Worm (Caenorhabditis elegans) whole organism, L4 larva: ENCODE measurements around the gene C17C3.3.
A peak's percentile ranks its signal among the peaks of the same experiment; 100 is the strongest.

ENCODE experiments used
- D1046.2 ChIP-seq: fragments of 200-800 bp; sonication (Bioruptor generic); IDR thresholded peaks from 2 replicates; pipeline ENCODE4 v1.3.6; 2022; ENCODE audit warnings: missing genetic modification characterization, missing compliant biosample characterization
- R02D3.7 ChIP-seq: fragments of 150-350 bp; sonication (generic microtip); optimal IDR thresholded peaks from 3 replicates; lab custom pipeline; 2014; ENCODE audit warnings: missing biosample characterization, missing genetic modification characterization
- T20F7.1 ChIP-seq: fragments of 200-800 bp; sonication (Bioruptor generic); optimal IDR thresholded peaks from 2 replicates; lab custom pipeline; 2018; ENCODE audit warnings: mild to moderate bottlenecking, missing genetic modification characterization, missing compliant biosample characterization
- Y48G9A.11 ChIP-seq: fragments of 200-800 bp; sonication (Bioruptor generic); IDR thresholded peaks from 2 replicates; pipeline ENCODE4 v1.3.6; 2022; ENCODE audit warnings: missing genetic modification reagents, missing genetic modification characterization, missing compliant biosample characterization
- Y5F2A.4 ChIP-seq: fragments of 200-800 bp; sonication (Bioruptor generic); optimal IDR thresholded peaks from 2 replicates; lab custom pipeline; 2018; ENCODE audit warnings: mild to moderate bottlenecking, missing genetic modification characterization, missing compliant biosample characterization
- Y75B8A.6 ChIP-seq: fragments of 200-800 bp; sonication (Bioruptor generic); IDR thresholded peaks from 2 replicates; pipeline ENCODE4 v1.3.6; 2022; ENCODE audit warnings: missing genetic modification reagents, missing genetic modification characterization, missing compliant biosample characterization
- ZK546.5 ChIP-seq, 2 experiments: sonication (generic microtip); optimal IDR thresholded peaks; 2 replicates each; lab custom pipeline; 2017; ENCODE audit warnings: missing biosample characterization in 2 of 2, missing genetic modification characterization in 2 of 2
- aha-1 ChIP-seq: fragments of 150-350 bp; peaks from one replicate; lab custom pipeline; 2014; ENCODE audit warnings: missing biosample characterization, missing genetic modification characterization
- arid-1 ChIP-seq: fragments of 200-800 bp; sonication (Bioruptor generic); conservative IDR thresholded peaks from 2 replicates; pipeline ENCODE4 v1.3.6; 2022; ENCODE audit warnings: missing genetic modification reagents, missing genetic modification characterization, missing compliant biosample characterization
- ceh-82 ChIP-seq: sonication (generic microtip); optimal IDR thresholded peaks from 2 replicates; lab custom pipeline; 2017; ENCODE audit warnings: missing biosample characterization, missing genetic modification characterization
- ces-1 ChIP-seq: fragments of 150-350 bp; sonication (generic microtip); optimal IDR thresholded peaks from 4 replicates; lab custom pipeline; 2014; ENCODE audit warnings: missing biosample characterization, missing genetic modification reagents, missing genetic modification characterization
- cey-2 ChIP-seq: sonication (generic microtip); optimal IDR thresholded peaks from 3 replicates; lab custom pipeline; 2017; ENCODE audit warnings: missing genetic modification characterization, mild to moderate bottlenecking, missing compliant biosample characterization, antibody characterized with exemption, borderline replicate concordance; ENCODE audit not compliant: insufficient read depth
- ctbp-1 ChIP-seq: fragments of 200-800 bp; sonication (Bioruptor generic); IDR thresholded peaks from 2 replicates; pipeline ENCODE4 v1.3.6; 2022; ENCODE audit warnings: missing genetic modification reagents, missing genetic modification characterization, missing compliant biosample characterization
- daf-16 ChIP-seq, 3 experiments: sonication (generic microtip); optimal IDR thresholded peaks; 2 replicates each; lab custom pipeline; 2016 to 2017; ENCODE audit warnings: missing genetic modification characterization in 3 of 3, missing genetic modification reagents in 3 of 3, mild to moderate bottlenecking in 2 of 3, missing compliant biosample characterization in 2 of 3, missing biosample characterization in 1 of 3, moderate library complexity in 1 of 3
- daf-19 ChIP-seq: fragments of 200-800 bp; sonication (Bioruptor generic); conservative IDR thresholded peaks from 2 replicates; pipeline ENCODE4 v1.3.6; 2022; ENCODE audit warnings: missing genetic modification characterization, missing compliant biosample characterization
- dmd-6 ChIP-seq: fragments of 200-800 bp; sonication (Bioruptor generic); IDR thresholded peaks from 2 replicates; pipeline ENCODE4 v1.3.6; 2022; ENCODE audit warnings: missing genetic modification reagents, missing genetic modification characterization, missing compliant biosample characterization
- dmd-9 ChIP-seq: fragments of 200-800 bp; sonication (Bioruptor generic); IDR thresholded peaks from 2 replicates; pipeline ENCODE4 v1.3.6; 2022; ENCODE audit warnings: missing genetic modification reagents, missing genetic modification characterization, missing compliant biosample characterization
- duxl-1 ChIP-seq: sonication (generic microtip); optimal IDR thresholded peaks from 2 replicates; lab custom pipeline; 2016; ENCODE audit warnings: mild to moderate bottlenecking, missing genetic modification characterization, moderate library complexity, missing compliant biosample characterization; ENCODE audit not compliant: poor library complexity
- dve-1 ChIP-seq: sonication (generic microtip); optimal IDR thresholded peaks from 2 replicates; lab custom pipeline; 2017; ENCODE audit warnings: antibody characterized with exemption, mild to moderate bottlenecking, missing genetic modification characterization, missing compliant biosample characterization; ENCODE audit not compliant: insufficient read depth
- egl-43 ChIP-seq: fragments of 200-800 bp; sonication (Bioruptor generic); IDR thresholded peaks from 2 replicates; pipeline ENCODE4 v1.3.6; 2022; ENCODE audit warnings: missing genetic modification reagents, missing genetic modification characterization, missing compliant biosample characterization
- fkh-10 ChIP-seq: fragments of 150-350 bp; optimal IDR thresholded peaks from 2 replicates; lab custom pipeline; 2014; ENCODE audit warnings: missing biosample characterization, missing genetic modification reagents, missing genetic modification characterization
- hif-1 ChIP-seq, 2 experiments: sonication (generic microtip); optimal IDR thresholded peaks; 2 replicates each; lab custom pipeline; 2016 to 2017; ENCODE audit warnings: missing compliant biosample characterization in 2 of 2, missing genetic modification characterization in 2 of 2, missing genetic modification reagents in 2 of 2, missing genotype in 2 of 2, mild to moderate bottlenecking in 1 of 2
- hlh-30 ChIP-seq: sonication (generic microtip); optimal IDR thresholded peaks from 2 replicates; lab custom pipeline; 2017; ENCODE audit warnings: antibody characterized with exemption, mild to moderate bottlenecking, missing genetic modification characterization, missing compliant biosample characterization; ENCODE audit not compliant: insufficient read depth
- hmg-1.1 ChIP-seq: fragments of 200-800 bp; sonication (Bioruptor generic); IDR thresholded peaks from 2 replicates; pipeline ENCODE4 v1.3.6; 2022; ENCODE audit warnings: missing genetic modification reagents, missing genetic modification characterization, missing compliant biosample characterization
- jun-1 ChIP-seq: fragments of 150-350 bp; optimal IDR thresholded peaks from 2 replicates; lab custom pipeline; 2014; ENCODE audit warnings: missing biosample characterization, missing genetic modification reagents, missing genetic modification characterization
- lim-7 ChIP-seq: fragments of 200-800 bp; sonication (Bioruptor generic); IDR thresholded peaks from 2 replicates; pipeline ENCODE4 v1.3.6; 2022; ENCODE audit warnings: missing genetic modification characterization, missing compliant biosample characterization
- lin-13 ChIP-seq: fragments of 150-350 bp; optimal IDR thresholded peaks from 2 replicates; lab custom pipeline; 2014; ENCODE audit warnings: missing biosample characterization, missing genetic modification reagents, missing genetic modification characterization
- lin-29 ChIP-seq: fragments of 200-800 bp; sonication (Bioruptor generic); IDR thresholded peaks from 2 replicates; pipeline ENCODE4 v1.3.6; 2022; ENCODE audit warnings: missing genetic modification reagents, missing genetic modification characterization, missing compliant biosample characterization
- lin-38 ChIP-seq: fragments of 200-800 bp; sonication (Bioruptor generic); IDR thresholded peaks from 2 replicates; pipeline ENCODE4 v1.3.6; 2022; ENCODE audit warnings: missing genetic modification reagents, missing genetic modification characterization, missing compliant biosample characterization
- mep-1 ChIP-seq: fragments of 150-350 bp; sonication (generic microtip); optimal IDR thresholded peaks from 3 replicates; lab custom pipeline; 2014; ENCODE audit warnings: missing biosample characterization, missing genetic modification characterization
- mes-2 ChIP-seq: sonication (generic microtip); optimal IDR thresholded peaks from 2 replicates; lab custom pipeline; 2016; ENCODE audit warnings: missing genotype, mild to moderate bottlenecking, missing genetic modification characterization, missing compliant biosample characterization; ENCODE audit not compliant: poor library complexity, severe bottlenecking
- mxl-3 ChIP-seq: fragments of 200-800 bp; sonication (Bioruptor generic); optimal IDR thresholded peaks from 2 replicates; lab custom pipeline; 2018; ENCODE audit warnings: mild to moderate bottlenecking, missing genetic modification characterization, missing compliant biosample characterization
- nhr-102 ChIP-seq: sonication (generic microtip); optimal IDR thresholded peaks from 2 replicates; lab custom pipeline; 2016; ENCODE audit warnings: mild to moderate bottlenecking, missing genetic modification characterization, moderate library complexity, missing compliant biosample characterization
- nhr-111 ChIP-seq: fragments of 200-800 bp; sonication (Bioruptor generic); optimal IDR thresholded peaks from 2 replicates; lab custom pipeline; 2018; ENCODE audit warnings: mild to moderate bottlenecking, missing genetic modification characterization, missing compliant biosample characterization
- nhr-237 ChIP-seq: sonication (generic microtip); optimal IDR thresholded peaks from 2 replicates; lab custom pipeline; 2017; ENCODE audit warnings: missing biosample characterization, missing genetic modification characterization
- nhr-28 ChIP-seq: fragments of 150-350 bp; optimal IDR thresholded peaks from 2 replicates; lab custom pipeline; 2014; ENCODE audit warnings: missing biosample characterization, missing genetic modification characterization
- nhr-42 ChIP-seq: fragments of 200-800 bp; sonication (Bioruptor generic); IDR thresholded peaks from 2 replicates; pipeline ENCODE4 v1.3.6; 2022; ENCODE audit warnings: missing genetic modification characterization, missing compliant biosample characterization
- nhr-48 ChIP-seq: sonication (generic microtip); optimal IDR thresholded peaks from 2 replicates; lab custom pipeline; 2016; ENCODE audit warnings: mild to moderate bottlenecking, missing genetic modification characterization, missing compliant biosample characterization
- php-3 ChIP-seq: fragments of 200-800 bp; sonication (Bioruptor generic); IDR thresholded peaks from 2 replicates; pipeline ENCODE4 v1.3.6; 2022; ENCODE audit warnings: missing genetic modification reagents, missing genetic modification characterization, missing compliant biosample characterization
- saeg-2 ChIP-seq: fragments of 200-800 bp; sonication (Bioruptor generic); IDR thresholded peaks from 2 replicates; pipeline ENCODE4 v1.3.6; 2022; ENCODE audit warnings: missing genetic modification reagents, missing genetic modification characterization, missing compliant biosample characterization
- skn-1 ChIP-seq: fragments of 150-350 bp; optimal IDR thresholded peaks from 2 replicates; lab custom pipeline; 2014; ENCODE audit warnings: missing biosample characterization, missing genetic modification characterization
- spr-1 ChIP-seq: sonication (generic microtip); optimal IDR thresholded peaks from 2 replicates; lab custom pipeline; 2016; ENCODE audit warnings: mild to moderate bottlenecking, missing genetic modification characterization, missing compliant biosample characterization
- spr-3 ChIP-seq: fragments of 200-800 bp; sonication (Bioruptor generic); optimal IDR thresholded peaks from 2 replicates; lab custom pipeline; 2018; ENCODE audit warnings: mild to moderate bottlenecking, missing genetic modification characterization, missing compliant biosample characterization
- tra-1 ChIP-seq: fragments of 200-800 bp; sonication (Bioruptor generic); IDR thresholded peaks from 2 replicates; pipeline ENCODE4 v1.3.6; 2022; ENCODE audit warnings: missing genetic modification reagents, missing genetic modification characterization, missing compliant biosample characterization
- vab-7 ChIP-seq: fragments of 200-800 bp; sonication (Bioruptor generic); IDR thresholded peaks from 2 replicates; pipeline ENCODE4 v1.3.6; 2022; ENCODE audit warnings: missing genetic modification reagents, missing genetic modification characterization, missing compliant biosample characterization
- zag-1 ChIP-seq: fragments of 150-350 bp; optimal IDR thresholded peaks from 2 replicates; lab custom pipeline; 2014; ENCODE audit warnings: missing biosample characterization, missing genetic modification characterization
- zip-11 ChIP-seq: fragments of 200-800 bp; sonication (Bioruptor generic); IDR thresholded peaks from 2 replicates; pipeline ENCODE4 v1.3.6; 2022; ENCODE audit warnings: missing genetic modification characterization, missing compliant biosample characterization
- zip-2 ChIP-seq: fragments of 150-350 bp; optimal IDR thresholded peaks from 2 replicates; lab custom pipeline; 2014; ENCODE audit warnings: missing biosample characterization, missing genetic modification characterization
- ztf-11 ChIP-seq: fragments of 150-350 bp; optimal IDR thresholded peaks from 2 replicates; lab custom pipeline; 2014; ENCODE audit warnings: missing biosample characterization, missing genetic modification characterization
- ztf-7 ChIP-seq: fragments of 150-350 bp; optimal IDR thresholded peaks from 2 replicates; lab custom pipeline; 2014; ENCODE audit warnings: missing biosample characterization, missing genetic modification characterization

The C17C3.3 gene

ce11 chrII:5577060-5577459 is 15.5 kb downstream of the C17C3.3 start (continued):
- TF ChIP-seq dve-1 (tag; lab: Kevin White, UChicago) (peak; percentile 65), tra-1 (GFP tag; lab: Robert Waterston, UW) (peak; percentile 54; the same call in 1 of the 2 replicates), nhr-42 (GFP tag; lab: Robert Waterston, UW) (0 out of 2 replicates have a peak, but pooled peaks have one; percentile 44), daf-19 (GFP tag; lab: Robert Waterston, UW) (peak; percentile 84), hif-1 (tag; optimal IDR thresholded peaks at IDR 0.05; lab: Kevin White, UChicago) (peak in 1 of 2 experiments; percentile 6), zip-2 (tag; lab: Kevin White, UChicago) (peak; percentile 23), nhr-237 (tag; lab: Kevin White, UChicago) (no peak), Y48G9A.11 (GFP tag; lab: Robert Waterston, UW) (no peak), T20F7.1 (GFP tag; lab: Kevin White, UChicago) (peak; percentile 25), Y75B8A.6 (no peak), zag-1 (tag; lab: Kevin White, UChicago) (no peak), lin-38 (GFP tag; lab: Robert Waterston, UW) (no peak; the same call in 1 of the 2 replicates), nhr-48 (no peak), spr-1 (tag; lab: Kevin White, UChicago) (peak; percentile 11), hlh-30 (peak; percentile 52), daf-16 (GFP tag; optimal IDR thresholded peaks at IDR 0.05; lab: Kevin White, UChicago) (peak in 1 of 2 experiments; percentile 65), daf-16 (tag; optimal IDR thresholded peaks at IDR 0.05; lab: Kevin White, UChicago) (peak; percentile 59), hmg-1.1 (GFP tag; lab: Robert Waterston, UW) (peak; percentile 80), jun-1 (no peak), mep-1 (tag; lab: Kevin White, UChicago) (no peak), zip-11 (GFP tag; lab: Robert Waterston, UW) (no peak), mes-2 (tag; lab: Kevin White, UChicago) (peak; percentile 71), php-3 (GFP tag; lab: Robert Waterston, UW) (peak; percentile 57; the same call in 1 of the 2 replicates), ctbp-1 (GFP tag; lab: Robert Waterston, UW) (peak; percentile 63; the same call in 1 of the 2 replicates), spr-3 (peak; percentile 40), vab-7 (GFP tag; lab: Robert Waterston, UW) (peak; percentile 67; the same call in 1 of the 2 replicates), R02D3.7 (no peak), lin-13 (GFP tag; lab: Kevin White, UChicago) (no peak), mxl-3 (GFP tag; lab: Kevin White, UChicago) (peak; percentile 32), D1046.2 (GFP tag; lab: Robert Waterston, UW) (0 out of 2 replicates have a peak, but pooled peaks have one; percentile 53), nhr-28 (tag; lab: Kevin White, UChicago) (peak; percentile 18), lin-29 (GFP tag; lab: Robert Waterston, UW) (no peak), dmd-6 (GFP tag; lab: Robert Waterston, UW) (peak; percentile 59), dmd-9 (GFP tag; lab: Robert Waterston, UW) (peak; percentile 56), nhr-111 (GFP tag; lab: Kevin White, UChicago) (no peak), lim-7 (GFP tag; lab: Robert Waterston, UW) (peak; percentile 77), ztf-11 (tag; lab: Kevin White, UChicago) (no peak), duxl-1 (tag; lab: Kevin White, UChicago) (peak; percentile 41), ZK546.5 (tag; optimal IDR thresholded peaks at IDR 0.05; lab: Kevin White, UChicago) (no peak), ceh-82 (no peak), cey-2 (tag; lab: Kevin White, UChicago) (no peak), aha-1 (tag; lab: Kevin White, UChicago) (peak; percentile 77), egl-43 (peak; percentile 90), ces-1 (GFP tag; lab: Kevin White, UChicago) (no peak), nhr-102 (tag; lab: Kevin White, UChicago) (peak; percentile 56), fkh-10 (GFP tag; lab: Kevin White, UChicago) (no peak), skn-1 (tag; lab: Kevin White, UChicago) (no peak), ztf-7 (tag; lab: Kevin White, UChicago) (peak; percentile 25), saeg-2 (GFP tag; lab: Robert Waterston, UW) (no peak), Y5F2A.4 (GFP tag; lab: Kevin White, UChicago) (peak; percentile 34), arid-1 (GFP tag; lab: Robert Waterston, UW) (peak; percentile 46; the same call in 1 of the 2 replicates)
